Fruit fly (Drosophila melanogaster) whole organism, embryonic: Measurements from ENCODE around the gene Hrs.

Source experiments
- CG10274 ChIP-seq: fragments of 200-800 bp; sonication (Bioruptor generic); optimal IDR thresholded peaks from 3 replicates; lab custom pipeline; 2017; ENCODE audit warnings: missing biosample characterization, mild to moderate bottlenecking, missing genetic modification characterization
- CG11696 ChIP-seq: fragments of 200-800 bp; sonication (Bioruptor generic); IDR thresholded peaks from 2 replicates; pipeline ENCODE4 v1.3.6; 2022; ENCODE audit warnings: missing biosample characterization, missing genetic modification characterization
- CG11723 ChIP-seq: fragments of 200-800 bp; sonication (Bioruptor generic); optimal IDR thresholded peaks from 2 replicates; lab custom pipeline; 2017; ENCODE audit warnings: missing biosample characterization, mild to moderate bottlenecking, missing genetic modification characterization
- CG12071 ChIP-seq: fragments of 200-800 bp; sonication (Bioruptor generic); optimal IDR thresholded peaks from 3 replicates; lab custom pipeline; 2018; ENCODE audit warnings: missing biosample characterization, mild to moderate bottlenecking, missing genetic modification characterization
- CG12104 ChIP-seq: fragments of 200-800 bp; sonication (Bioruptor generic); optimal IDR thresholded peaks from 3 replicates; lab custom pipeline; 2016; ENCODE audit warnings: missing biosample characterization, missing genetic modification characterization
- CG12299 ChIP-seq: fragments of 200-800 bp; sonication (Bioruptor generic); optimal IDR thresholded peaks from 2 replicates; lab custom pipeline; 2018; ENCODE audit warnings: missing biosample characterization, mild to moderate bottlenecking, missing genetic modification characterization
- CG12659 ChIP-seq: fragments of 200-800 bp; sonication (Bioruptor generic); optimal IDR thresholded peaks from 3 replicates; lab custom pipeline; 2017; ENCODE audit warnings: mild to moderate bottlenecking, missing biosample characterization, missing genetic modification reagents, missing genetic modification characterization
- CG12744 ChIP-seq: fragments of 200-800 bp; sonication (Bioruptor generic); optimal IDR thresholded peaks from 2 replicates; lab custom pipeline; 2016; ENCODE audit warnings: missing biosample characterization, missing genetic modification characterization
- CG13287 ChIP-seq: fragments of 200-800 bp; sonication (Bioruptor generic); IDR thresholded peaks from 2 replicates; pipeline ENCODE4 v1.3.6; 2022; ENCODE audit warnings: missing biosample characterization, missing genetic modification characterization; ENCODE audit not compliant: partially characterized antibody
- CG13296 ChIP-seq: fragments of 200-800 bp; sonication (Bioruptor generic); optimal IDR thresholded peaks from 3 replicates; lab custom pipeline; 2018; ENCODE audit warnings: missing biosample characterization, mild to moderate bottlenecking, missing genetic modification characterization
- CG14860 ChIP-seq: fragments of 200-800 bp; sonication (Bioruptor generic); IDR thresholded peaks from 3 replicates; pipeline ENCODE4 v1.3.6; 2022; ENCODE audit warnings: missing biosample characterization, missing genetic modification characterization; ENCODE audit not compliant: partially characterized antibody
- CG14965 ChIP-seq: fragments of 200-800 bp; sonication (Bioruptor generic); optimal IDR thresholded peaks from 2 replicates; lab custom pipeline; 2016; ENCODE audit warnings: missing biosample characterization, missing genetic modification characterization, borderline replicate concordance
- CG1647 ChIP-seq: fragments of 200-800 bp; sonication (Bioruptor generic); optimal IDR thresholded peaks from 3 replicates; lab custom pipeline; 2016; ENCODE audit warnings: missing biosample characterization, missing genetic modification characterization
- CG16779 ChIP-seq: fragments of 200-800 bp; sonication (Bioruptor generic); IDR thresholded peaks from 2 replicates; pipeline ENCODE4 v1.3.6; 2022; ENCODE audit warnings: missing biosample characterization, missing genetic modification characterization
- CG17359 ChIP-seq: fragments of 200-800 bp; sonication (Bioruptor generic); optimal IDR thresholded peaks from 3 replicates; lab custom pipeline; 2018; ENCODE audit warnings: missing biosample characterization, mild to moderate bottlenecking, missing genetic modification characterization, moderate library complexity
- CG1792 ChIP-seq: fragments of 200-800 bp; sonication (Bioruptor generic); optimal IDR thresholded peaks from 2 replicates; lab custom pipeline; 2016; ENCODE audit warnings: missing biosample characterization, missing genetic modification characterization
- CG18262 ChIP-seq: fragments of 200-800 bp; optimal IDR thresholded peaks from 3 replicates; lab custom pipeline; 2019; ENCODE audit warnings: missing biosample characterization, mild to moderate bottlenecking, missing genetic modification characterization, moderate library complexity
- CG2120 ChIP-seq: fragments of 200-800 bp; sonication (Bioruptor generic); optimal IDR thresholded peaks from 3 replicates; lab custom pipeline; 2016; ENCODE audit warnings: missing biosample characterization, missing genetic modification characterization
- CG2199 ChIP-seq: fragments of 200-800 bp; sonication (Bioruptor generic); IDR thresholded peaks from 3 replicates; pipeline ENCODE4 v1.3.6; 2022; ENCODE audit warnings: missing biosample characterization, missing genetic modification characterization
- CG31365 ChIP-seq: fragments of 200-800 bp; sonication (Bioruptor generic); optimal IDR thresholded peaks from 2 replicates; lab custom pipeline; 2018; ENCODE audit warnings: missing biosample characterization, mild to moderate bottlenecking, missing genetic modification characterization
- CG3163 ChIP-seq: fragments of 200-800 bp; sonication (Bioruptor generic); optimal IDR thresholded peaks from 3 replicates; lab custom pipeline; 2016; ENCODE audit warnings: missing biosample characterization, missing genetic modification characterization
- CG3847 ChIP-seq: fragments of 200-800 bp; sonication (Bioruptor generic); IDR thresholded peaks from 2 replicates; pipeline ENCODE4 v1.3.6; 2022; ENCODE audit warnings: missing biosample characterization, missing genetic modification characterization
- CG3995 ChIP-seq: fragments of 200-800 bp; sonication (Bioruptor generic); optimal IDR thresholded peaks from 3 replicates; lab custom pipeline; 2016; ENCODE audit warnings: missing biosample characterization, missing genetic modification characterization
- CG7928 ChIP-seq: fragments of 200-800 bp; sonication (Bioruptor generic); optimal IDR thresholded peaks from 2 replicates; lab custom pipeline; 2017; ENCODE audit warnings: missing biosample characterization, mild to moderate bottlenecking, missing genetic modification characterization
- CG7963 ChIP-seq: fragments of 200-800 bp; sonication (Bioruptor generic); IDR thresholded peaks from 3 replicates; pipeline ENCODE4 v1.3.6; 2022; ENCODE audit warnings: missing biosample characterization, missing genetic modification characterization; ENCODE audit not compliant: partially characterized antibody
- CG8924 ChIP-seq: fragments of 200-800 bp; optimal IDR thresholded peaks from 3 replicates; lab custom pipeline; 2019; ENCODE audit warnings: missing biosample characterization, mild to moderate bottlenecking, missing genetic modification characterization, moderate library complexity
- CG9932 ChIP-seq: fragments of 200-800 bp; sonication (Bioruptor generic); IDR thresholded peaks from 2 replicates; pipeline ENCODE4 v1.3.6; 2022; ENCODE audit warnings: missing biosample characterization, missing genetic modification characterization
- CTCF ChIP-seq: fragments of 200-800 bp; sonication (Bioruptor generic); optimal IDR thresholded peaks from 2 replicates; lab custom pipeline; 2017; ENCODE audit warnings: missing biosample characterization, mild to moderate bottlenecking, missing genetic modification characterization, moderate library complexity
- Camta ChIP-seq: fragments of 200-800 bp; sonication (Bioruptor generic); optimal IDR thresholded peaks from 2 replicates; lab custom pipeline; 2016; ENCODE audit warnings: missing biosample characterization, missing genetic modification characterization
- CrebB ChIP-seq: fragments of 200-800 bp; sonication (Bioruptor generic); optimal IDR thresholded peaks from 3 replicates; lab custom pipeline; 2018; ENCODE audit warnings: missing biosample characterization, mild to moderate bottlenecking, missing genetic modification characterization
- E2f1 ChIP-seq: fragments of 200-800 bp; sonication (Bioruptor generic); IDR thresholded peaks from 2 replicates; pipeline ENCODE4 v1.3.6; 2022; ENCODE audit warnings: missing biosample characterization, missing genetic modification characterization
- Ets65A ChIP-seq: fragments of 200-800 bp; sonication (Bioruptor generic); peaks from one replicate; lab custom pipeline; 2016; ENCODE audit warnings: missing biosample characterization, missing genetic modification characterization
- Hr39 ChIP-seq: fragments of >200 bp; optimal IDR thresholded peaks from 2 replicates; lab custom pipeline; 2017
- Max ChIP-seq: fragments of 200-800 bp; sonication (Bioruptor generic); optimal IDR thresholded peaks from 2 replicates; lab custom pipeline; 2016; ENCODE audit warnings: missing biosample characterization, mild to moderate bottlenecking, missing genetic modification characterization
- Meics ChIP-seq: fragments of 200-800 bp; sonication (Bioruptor generic); optimal IDR thresholded peaks from 2 replicates; lab custom pipeline; 2017; ENCODE audit warnings: missing biosample characterization, mild to moderate bottlenecking, missing genetic modification characterization
- NFAT ChIP-seq: fragments of 200-800 bp; sonication (Bioruptor generic); IDR thresholded peaks from 2 replicates; pipeline ENCODE4 v1.3.6; 2022; ENCODE audit warnings: missing biosample characterization, missing genetic modification characterization
- Nf-YB ChIP-seq: fragments of 200-800 bp; sonication (Bioruptor generic); optimal IDR thresholded peaks from 3 replicates; lab custom pipeline; 2019; ENCODE audit warnings: missing biosample characterization, mild to moderate bottlenecking, missing genetic modification characterization, moderate library complexity
- Optix ChIP-seq: fragments of 200-800 bp; sonication (Bioruptor generic); IDR thresholded peaks from 3 replicates; pipeline ENCODE4 v1.3.6; 2022; ENCODE audit warnings: missing biosample characterization, missing genetic modification characterization
- Side ChIP-seq: fragments of 200-800 bp; sonication (Bioruptor generic); optimal IDR thresholded peaks from 2 replicates; lab custom pipeline; 2016; ENCODE audit warnings: missing biosample characterization, missing genetic modification characterization
- Sry-β ChIP-seq: fragments of 200-800 bp; sonication (Bioruptor generic); optimal IDR thresholded peaks from 2 replicates; lab custom pipeline; 2018; ENCODE audit warnings: missing biosample characterization, mild to moderate bottlenecking, missing genetic modification characterization, moderate library complexity
- Trl ChIP-seq, 3 experiments: fragments of >200 bp in 2 of 3; fragments of 200-800 bp in 1 of 3; sonication (Bioruptor generic) in 1 of 3; optimal IDR thresholded peaks; 2 replicates in 1 of 3; 3 replicates in 2 of 3; lab custom pipeline; 2016 to 2017; ENCODE audit warnings: missing biosample characterization in 1 of 3, missing genetic modification characterization in 1 of 3
- dmrt11E ChIP-seq: fragments of 200-800 bp; sonication (Bioruptor generic); optimal IDR thresholded peaks from 3 replicates; lab custom pipeline; 2018; ENCODE audit warnings: missing biosample characterization, mild to moderate bottlenecking, missing genetic modification characterization, moderate library complexity
- exex ChIP-seq: fragments of 200-800 bp; sonication (Bioruptor generic); optimal IDR thresholded peaks from 4 replicates; lab custom pipeline; 2018; ENCODE audit warnings: missing biosample characterization, mild to moderate bottlenecking, missing genetic modification characterization, moderate library complexity
- gsb ChIP-seq: fragments of 200-800 bp; sonication (Bioruptor generic); IDR thresholded peaks from 2 replicates; pipeline ENCODE4 v1.3.6; 2022; ENCODE audit warnings: missing biosample characterization, missing genetic modification characterization
- hkb ChIP-seq, 2 experiments: fragments of 200-800 bp in 1 of 2; fragments of >200 bp in 1 of 2; sonication (Bioruptor generic) in 1 of 2; IDR thresholded peaks in 1 of 2; optimal IDR thresholded peaks in 1 of 2; 2 replicates each; pipeline versions ENCODE4 v1.3.6 to Lab custom; 2017 to 2022; ENCODE audit warnings: missing biosample characterization in 1 of 2, missing genetic modification characterization in 1 of 2
- inv ChIP-seq: fragments of 200-800 bp; sonication (Bioruptor generic); IDR thresholded peaks from 2 replicates; pipeline ENCODE4 v1.3.6; 2022; ENCODE audit warnings: missing biosample characterization, missing genetic modification characterization; ENCODE audit not compliant: partially characterized antibody
- pfk ChIP-seq: fragments of 200-800 bp; sonication (Bioruptor generic); optimal IDR thresholded peaks from 2 replicates; lab custom pipeline; 2018; ENCODE audit warnings: missing biosample characterization, mild to moderate bottlenecking, missing genetic modification characterization, moderate library complexity
- pzg ChIP-seq: fragments of 200-800 bp; sonication (Bioruptor generic); optimal IDR thresholded peaks from 3 replicates; lab custom pipeline; 2018; ENCODE audit warnings: missing biosample characterization, mild to moderate bottlenecking, missing genetic modification characterization, moderate library complexity
- ranshi ChIP-seq: fragments of 200-800 bp; sonication (Bioruptor generic); IDR thresholded peaks from 2 replicates; pipeline ENCODE4 v1.3.6; 2022; ENCODE audit warnings: missing biosample characterization, missing genetic modification characterization
- shn ChIP-seq: fragments of 200-800 bp; sonication (Bioruptor generic); optimal IDR thresholded peaks from 3 replicates; lab custom pipeline; 2016; ENCODE audit warnings: missing biosample characterization, missing genetic modification characterization
- tx ChIP-seq: fragments of 200-800 bp; sonication (Bioruptor generic); optimal IDR thresholded peaks from 2 replicates; lab custom pipeline; 2016; ENCODE audit warnings: missing biosample characterization, missing genetic modification characterization

Gene Hrs

DNA sequence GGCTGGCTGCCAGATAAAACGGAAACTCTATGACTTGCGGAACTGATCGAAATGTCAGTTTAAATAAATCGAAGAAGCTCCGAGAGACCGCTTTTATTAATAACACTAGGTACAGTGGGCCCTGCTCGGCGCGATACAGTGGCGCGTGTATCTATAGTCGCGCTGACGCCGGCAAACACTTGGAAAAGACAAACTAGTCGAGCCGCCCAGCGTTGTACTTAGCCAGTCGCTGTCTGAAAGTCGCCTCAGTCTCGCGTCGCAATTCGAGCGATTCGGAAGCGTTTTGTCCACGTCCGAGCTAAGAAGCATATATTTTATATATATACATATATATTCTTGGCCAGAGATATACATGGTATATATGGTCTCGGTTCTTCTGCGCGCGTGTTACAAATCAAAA is 9.9 kb upstream of the Hrs start (continued):
- TF ChIP-seq Sry-β, result no peak
- peak; percentile 68 for TF ChIP-seq CG13296 (GFP tag; lab: Kevin White, UChicago)
- no peak for TF ChIP-seq Camta (GFP tag; lab: Kevin White, UChicago)
- no peak for TF ChIP-seq Side (GFP tag; lab: Kevin White, UChicago)
- no peak for TF ChIP-seq CG7963 (GFP tag; lab: Robert Waterston, UW)
- TF ChIP-seq Hr39 (lab: Kevin White, UChicago), result no peak
- TF ChIP-seq dmrt11E, result no peak
- TF ChIP-seq Trl (optimal IDR thresholded peaks at IDR 0.05; lab: Kevin White, UChicago), result no peak
- peak; percentile 6 for TF ChIP-seq Trl (GFP tag; optimal IDR thresholded peaks at IDR 0.05; lab: Kevin White, UChicago)
- TF ChIP-seq CTCF (GFP tag; lab: Kevin White, UChicago), result no peak
- no peak for TF ChIP-seq CG1647 (GFP tag; lab: Kevin White, UChicago)
- TF ChIP-seq CG2120, result peak; percentile 62
- TF ChIP-seq CG12071 (GFP tag; lab: Kevin White, UChicago), result peak; percentile 66
- no peak for TF ChIP-seq tx (GFP tag; lab: Kevin White, UChicago)
- peak; percentile 43 for TF ChIP-seq CG17359 (tag; lab: Kevin White, UChicago)
- TF ChIP-seq CG3847, result peak; percentile 44; the same call in 1 of the 2 replicates
- TF ChIP-seq CG14860 (GFP tag; lab: Robert Waterston, UW), result no peak
- TF ChIP-seq CG2199 (GFP tag; lab: Robert Waterston, UW), result 0 out of 3 replicates have a peak, but pooled peaks have one; percentile 48
- TF ChIP-seq Ets65A (GFP tag; lab: Kevin White, UChicago), result peak; percentile 73
- TF ChIP-seq pzg (GFP tag; lab: Kevin White, UChicago), result no peak
- TF ChIP-seq inv (GFP tag; lab: Robert Waterston, UW), result no peak
- TF ChIP-seq CG1792 (GFP tag; lab: Kevin White, UChicago), result no peak
- TF ChIP-seq CG12299 (tag; lab: Kevin White, UChicago), result no peak
- TF ChIP-seq CG12744 (GFP tag; lab: Kevin White, UChicago), result no peak
- TF ChIP-seq CG3995 (GFP tag; lab: Kevin White, UChicago), result no peak
- TF ChIP-seq CG14965, result no peak
- peak; percentile 64; the same call in 1 of the 2 replicates for TF ChIP-seq CG16779 (GFP tag; lab: Robert Waterston, UW)
- TF ChIP-seq CG3163 (GFP tag; lab: Kevin White, UChicago), result no peak
- no peak for TF ChIP-seq Optix (GFP tag; lab: Robert Waterston, UW)
- peak; percentile 62 for TF ChIP-seq CG11696
- no peak for TF ChIP-seq Nf-YB (GFP tag; lab: Kevin White, UChicago)
- peak; percentile 72 for TF ChIP-seq gsb (GFP tag; lab: Robert Waterston, UW)
- peak; percentile 49 for TF ChIP-seq CG10274 (GFP tag; lab: Kevin White, UChicago)
- no peak for TF ChIP-seq CG12104
- peak; percentile 73 for TF ChIP-seq Meics
- TF ChIP-seq Max (GFP tag; lab: Kevin White, UChicago), result no peak
- no peak for TF ChIP-seq CG31365 (tag; lab: Kevin White, UChicago)
- TF ChIP-seq exex (tag; lab: Kevin White, UChicago), result no peak
- TF ChIP-seq CG7928 (GFP tag; lab: Kevin White, UChicago), result no peak
- no peak for TF ChIP-seq hkb (optimal IDR thresholded peaks at IDR 0.05; lab: Kevin White, UChicago)
- peak; percentile 15; the same call in 1 of the 2 replicates for TF ChIP-seq hkb (GFP tag; IDR thresholded peaks at IDR 0.05; lab: Robert Waterston, UW)
- 0 out of 2 replicates have a peak, but pooled peaks have one; percentile 29 for TF ChIP-seq ranshi (GFP tag; lab: Robert Waterston, UW)
- no peak for TF ChIP-seq CrebB
- peak; percentile 13; the same call in 1 of the 2 replicates for TF ChIP-seq CG13287 (GFP tag; lab: Robert Waterston, UW)
- TF ChIP-seq CG11723 (GFP tag; lab: Kevin White, UChicago), result no peak
- TF ChIP-seq CG8924, result no peak
- peak; percentile 75 for TF ChIP-seq CG9932 (GFP tag; lab: Robert Waterston, UW)
- TF ChIP-seq pfk, result no peak
- peak; percentile 1 for TF ChIP-seq CG18262 (tag; lab: Kevin White, UChicago)
- peak; percentile 54 for TF ChIP-seq E2f1 (GFP tag; lab: Robert Waterston, UW)
- no peak for TF ChIP-seq shn (GFP tag; lab: Kevin White, UChicago)
- peak; percentile 24 for TF ChIP-seq CG12659
- peak; percentile 93 for TF ChIP-seq NFAT
